Worm (Caenorhabditis elegans): ENCODE data around the gene gba-4.
A peak's percentile ranks its signal among the peaks of the same experiment; 100 is the strongest.
"Not testable (repeated sequence)": the region's sequence is repeated elsewhere in the genome, so short reads cannot be mapped to it uniquely, and the experiment has no call there.

Gene gba-4

ce11 chrIV:5350480-5351193 is at the start of gene gba-4:
gba-4 (minus strand) TSS chrIV:5350897.
- not testable (repeated sequence) for TF ChIP-seq hnd-1 (tag; optimal IDR thresholded peaks at IDR 0.05); scrt-1 (GFP tag; IDR thresholded peaks at IDR 0.05); tbx-11 (GFP tag; IDR thresholded peaks at IDR 0.05)

DNA sequence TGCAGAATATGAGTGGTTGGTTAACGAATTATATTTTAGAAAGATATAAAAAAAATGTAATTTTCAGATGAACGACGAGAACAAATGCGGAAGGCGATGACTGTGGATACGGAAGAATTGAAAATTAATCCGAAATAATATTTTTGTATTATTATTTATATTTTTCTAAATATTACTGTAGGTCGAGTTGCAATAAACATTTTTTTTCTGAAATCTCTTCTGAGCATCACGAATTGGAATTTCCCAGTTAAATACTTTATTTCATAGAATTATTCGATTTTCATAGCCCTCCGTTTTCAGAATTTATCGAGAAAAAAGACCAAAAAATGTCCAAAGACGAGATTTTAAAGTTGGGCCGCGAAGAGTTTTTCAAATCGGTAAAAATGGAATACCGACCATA is 46.8 kb upstream of the gba-4 start, which contains the start of gene ZK616.2:
TSS of gene ZK616.2 (plus strand) at position 301 of the 400 bp plus-strand sequence.
- no peak for TF ChIP-seq hmbx-1 (tag; optimal IDR thresholded peaks at IDR 0.05)
- no peak for TF ChIP-seq F13C5.2 (tag; optimal IDR thresholded peaks at IDR 0.05)
- TF ChIP-seq aly-1 (tag; optimal IDR thresholded peaks at IDR 0.05), result no peak
- TF ChIP-seq flt-1 (GFP tag; IDR thresholded peaks at IDR 0.05), result no peak
- TF ChIP-seq ama-1 (optimal IDR thresholded peaks at IDR 0.05), result no peak
- no peak for TF ChIP-seq hnd-1 (tag; optimal IDR thresholded peaks at IDR 0.05)
- TF ChIP-seq hmg-4 (GFP tag; optimal IDR thresholded peaks at IDR 0.05), result no peak
- no peak for TF ChIP-seq pes-1 (GFP tag; IDR thresholded peaks at IDR 0.05)
- no peak for TF ChIP-seq scrt-1 (GFP tag; IDR thresholded peaks at IDR 0.05)
- no peak for TF ChIP-seq tbx-37 (GFP tag; conservative IDR thresholded peaks at IDR 0.05)
- TF ChIP-seq tbx-11 (GFP tag; IDR thresholded peaks at IDR 0.05), result no peak
- TF ChIP-seq ceh-13 (GFP tag; optimal IDR thresholded peaks at IDR 0.05), result no peak
- no peak for TF ChIP-seq ceh-36 (tag; optimal IDR thresholded peaks at IDR 0.05)
- TF ChIP-seq B0310.2 (tag; optimal IDR thresholded peaks at IDR 0.05), result no peak

- TF ChIP-seq flt-1 (GFP tag; IDR thresholded peaks at IDR 0.05) (no peak), hmbx-1 (tag; optimal IDR thresholded peaks at IDR 0.05) (no peak), B0310.2 (tag; optimal IDR thresholded peaks at IDR 0.05) (no peak), ets-7 (tag; optimal IDR thresholded peaks at IDR 0.05) (no peak), pes-1 (GFP tag; IDR thresholded peaks at IDR 0.05) (no peak), F13C5.2 (tag; optimal IDR thresholded peaks at IDR 0.05) (no peak), tbx-37 (GFP tag; conservative IDR thresholded peaks at IDR 0.05) (no peak), aly-1 (tag; optimal IDR thresholded peaks at IDR 0.05) (no peak), ceh-36 (tag; optimal IDR thresholded peaks at IDR 0.05) (no peak), tbx-11 (GFP tag; IDR thresholded peaks at IDR 0.05) (no peak), hnd-1 (tag; optimal IDR thresholded peaks at IDR 0.05) (no peak), ceh-13 (GFP tag; optimal IDR thresholded peaks at IDR 0.05) (no peak), scrt-1 (GFP tag; IDR thresholded peaks at IDR 0.05) (no peak)
Measured at ce11 chrIV:5396769-5397168, 46.1 kb upstream of the gba-4 start, which contains the start of gene ZK616.3. ZK616.3 (plus strand) TSS chrIV:5397069.

DNA sequence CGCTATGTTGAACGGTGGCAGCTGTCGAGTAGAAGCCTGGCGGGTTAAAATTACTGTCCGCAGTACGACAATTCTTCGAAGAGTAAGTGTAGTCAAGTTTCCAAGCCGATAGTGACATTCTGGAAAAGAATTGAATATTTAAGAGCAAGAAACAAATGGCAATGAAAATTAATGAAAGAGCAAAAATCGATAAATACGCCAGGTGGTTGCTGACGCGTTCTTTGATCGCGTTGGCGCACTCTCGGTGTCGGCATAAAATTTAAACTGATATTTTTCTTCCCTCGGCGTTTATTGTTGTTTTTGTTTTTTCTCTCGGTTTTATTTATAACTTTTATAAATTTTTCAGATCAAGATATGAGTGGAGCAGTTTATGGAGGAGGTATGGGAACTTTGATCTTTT is 44.0 kb upstream of the gba-4 start, which contains the start of the genes perm-3 and swsn-6:
TSS of gene perm-3 (minus strand) at position 118 of the 400 bp plus-strand sequence.
TSS of gene swsn-6 (plus strand) at position 347 of the 400 bp plus-strand sequence.
- TF ChIP-seq F13C5.2 (tag; optimal IDR thresholded peaks at IDR 0.05), result peak; percentile 20
- TF ChIP-seq hnd-1 (tag; optimal IDR thresholded peaks at IDR 0.05), result no peak
- no peak for TF ChIP-seq sea-1 (GFP tag; conservative IDR thresholded peaks at IDR 0.05)

DNA sequence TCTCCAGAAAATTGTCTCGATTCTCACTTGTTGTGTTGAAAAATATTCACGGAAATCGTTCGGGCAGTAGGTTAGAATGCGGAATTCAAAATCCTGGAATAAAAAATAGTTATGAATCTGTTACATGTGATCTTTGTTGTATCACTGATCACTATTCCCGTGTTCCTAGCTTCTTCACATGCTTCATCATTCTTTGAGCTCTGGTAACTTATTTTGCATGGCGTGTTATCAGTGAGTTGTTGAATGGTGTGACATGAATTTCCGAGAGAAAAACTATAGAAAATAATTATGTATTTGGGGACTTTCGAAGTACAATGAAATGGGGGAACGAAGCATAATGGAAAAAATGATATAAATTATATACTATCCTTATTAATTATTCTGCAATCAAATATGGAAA is 42.9 kb upstream of the gba-4 start:
- no peak for TF ChIP-seq ceh-36 (tag; optimal IDR thresholded peaks at IDR 0.05)
- no peak for TF ChIP-seq ama-1 (optimal IDR thresholded peaks at IDR 0.05)
- no peak for TF ChIP-seq F13C5.2 (tag; optimal IDR thresholded peaks at IDR 0.05)
- no peak for TF ChIP-seq aly-1 (tag; optimal IDR thresholded peaks at IDR 0.05)
- TF ChIP-seq pes-1 (GFP tag; IDR thresholded peaks at IDR 0.05), result no peak
- TF ChIP-seq B0310.2 (tag; optimal IDR thresholded peaks at IDR 0.05), result no peak
- no peak for TF ChIP-seq tbx-11 (GFP tag; IDR thresholded peaks at IDR 0.05)
- TF ChIP-seq tbx-37 (GFP tag; conservative IDR thresholded peaks at IDR 0.05), result no peak

- TF ChIP-seq hmg-4 (GFP tag; optimal IDR thresholded peaks at IDR 0.05) (no peak), tbx-11 (GFP tag; IDR thresholded peaks at IDR 0.05) (no peak), aly-1 (tag; optimal IDR thresholded peaks at IDR 0.05) (no peak), F13C5.2 (tag; optimal IDR thresholded peaks at IDR 0.05) (no peak), ets-7 (tag; optimal IDR thresholded peaks at IDR 0.05) (no peak), sea-1 (GFP tag; conservative IDR thresholded peaks at IDR 0.05) (no peak), pes-1 (GFP tag; IDR thresholded peaks at IDR 0.05) (no peak), hmbx-1 (tag; optimal IDR thresholded peaks at IDR 0.05) (no peak), ceh-13 (GFP tag; optimal IDR thresholded peaks at IDR 0.05) (no peak), ama-1 (optimal IDR thresholded peaks at IDR 0.05) (no peak), tbx-37 (GFP tag; conservative IDR thresholded peaks at IDR 0.05) (no peak), ceh-36 (tag; optimal IDR thresholded peaks at IDR 0.05) (no peak), hnd-1 (tag; optimal IDR thresholded peaks at IDR 0.05) (no peak)
Measured at ce11 chrIV:5391507-5392057, 40.9 kb upstream of the gba-4 start, which contains the start of the genes htp-1 and ZK616.5. htp-1 (minus strand) TSS chrIV:5391557. ZK616.5 (plus strand) TSS chrIV:5391929.

- no peak for TF ChIP-seq tra-4 (tag; optimal IDR thresholded peaks at IDR 0.05)
Measured at ce11 chrIV:5389951-5390350, 39.3 kb upstream of the gba-4 start.

ce11 chrIV:5388477-5389065 is 37.9 kb upstream of the gba-4 start, which contains the start of gene elo-6:
elo-6 (minus strand) TSS chrIV:5388559.
- TF ChIP-seq pes-1 (GFP tag; IDR thresholded peaks at IDR 0.05) (no peak), hmg-4 (GFP tag; optimal IDR thresholded peaks at IDR 0.05) (no peak), hnd-1 (tag; optimal IDR thresholded peaks at IDR 0.05) (no peak), hmbx-1 (tag; optimal IDR thresholded peaks at IDR 0.05) (no peak), tbx-37 (GFP tag; conservative IDR thresholded peaks at IDR 0.05) (no peak), ceh-36 (tag; optimal IDR thresholded peaks at IDR 0.05) (no peak), ceh-13 (GFP tag; optimal IDR thresholded peaks at IDR 0.05) (no peak), scrt-1 (GFP tag; IDR thresholded peaks at IDR 0.05) (no peak), ets-7 (tag; optimal IDR thresholded peaks at IDR 0.05) (no peak), B0310.2 (tag; optimal IDR thresholded peaks at IDR 0.05) (no peak), ama-1 (optimal IDR thresholded peaks at IDR 0.05) (no peak), aly-1 (tag; optimal IDR thresholded peaks at IDR 0.05) (no peak), tbx-11 (GFP tag; IDR thresholded peaks at IDR 0.05) (no peak), sea-1 (GFP tag; conservative IDR thresholded peaks at IDR 0.05) (no peak), F13C5.2 (tag; optimal IDR thresholded peaks at IDR 0.05) (no peak), tra-4 (tag; optimal IDR thresholded peaks at IDR 0.05) (no peak)
